Worm (Caenorhabditis elegans): ENCODE measurements around the gene srm-5.

Gene srm-5

DNA sequence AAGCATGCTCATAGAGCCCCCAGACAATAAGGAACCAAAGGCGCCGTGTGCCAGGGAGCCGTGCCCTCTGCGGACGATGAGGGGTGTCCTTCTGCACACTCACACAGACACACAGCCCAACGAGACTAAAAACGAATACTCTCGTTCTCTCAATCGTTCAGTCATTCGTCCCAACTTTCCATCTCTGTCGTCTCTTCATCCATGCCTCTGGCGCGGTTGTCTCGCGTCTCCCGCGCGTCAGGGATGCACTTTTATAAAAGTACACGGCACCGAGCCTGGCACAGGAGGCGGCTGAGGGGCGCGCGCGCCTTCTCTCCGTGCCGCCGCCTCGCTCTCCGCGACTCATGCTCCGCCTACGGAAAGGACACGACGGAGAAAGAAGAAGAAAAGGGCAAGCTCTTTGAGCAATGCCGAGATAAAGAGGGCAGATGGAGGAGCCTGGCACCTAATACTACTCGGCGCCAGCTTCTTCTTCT is 31.5 kb downstream of the srm-5 start (continued):
- no peak for TF ChIP-seq madf-8 (GFP tag; conservative IDR thresholded peaks at IDR 0.05)
- TF ChIP-seq aptf-3 (GFP tag; IDR thresholded peaks at IDR 0.05), result no peak
- TF ChIP-seq K12H6.12 (tag; optimal IDR thresholded peaks at IDR 0.05), result peak; percentile 48
- TF ChIP-seq lin-40 (tag; optimal IDR thresholded peaks at IDR 0.05), result peak; percentile 66
- no peak for TF ChIP-seq lsl-1 (GFP tag; optimal IDR thresholded peaks at IDR 0.05)
- TF ChIP-seq F52B5.7 (tag; optimal IDR thresholded peaks at IDR 0.05), result peak; percentile 31

DNA sequence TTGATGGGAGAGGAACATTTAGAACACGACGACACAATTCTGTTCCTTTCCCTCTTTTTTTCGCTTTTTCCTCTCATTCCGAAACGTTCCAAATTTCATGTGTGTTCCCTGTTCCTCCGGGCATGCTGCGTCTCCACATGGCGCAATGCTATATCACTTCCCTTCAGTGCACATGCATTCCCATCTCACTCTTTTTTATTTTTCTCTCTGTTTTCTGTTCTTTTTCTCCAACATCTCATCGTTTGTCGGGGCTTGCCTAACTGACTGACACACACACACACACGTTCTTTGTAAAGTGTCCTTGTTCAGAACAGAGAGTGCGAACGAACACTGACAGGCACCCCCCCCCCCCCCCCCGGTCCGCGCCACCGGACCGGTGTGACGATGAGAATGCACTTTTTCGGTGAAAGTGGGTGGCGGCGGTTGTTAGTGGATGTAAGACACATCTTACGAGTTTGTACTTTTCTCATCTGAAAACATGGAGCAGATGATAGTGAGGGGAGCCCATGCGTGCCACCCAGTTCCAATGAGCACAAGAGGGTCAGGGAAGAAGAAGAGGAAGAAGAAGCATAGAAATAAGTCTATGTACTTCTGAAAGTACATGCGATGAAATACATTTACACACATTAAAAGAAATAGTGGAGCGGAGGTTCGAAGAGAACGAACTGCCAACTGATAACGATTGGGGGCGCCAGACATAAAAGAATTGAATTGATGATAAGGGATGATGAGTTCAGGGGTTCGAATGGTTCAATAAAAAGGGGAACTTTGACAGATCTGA is 33.5 kb downstream of the srm-5 start:
- TF ChIP-seq K12H6.12 (tag; optimal IDR thresholded peaks at IDR 0.05) (peak; percentile 62), let-526 (GFP tag; IDR thresholded peaks at IDR 0.05) (no peak), hsf-1 (GFP tag; IDR thresholded peaks at IDR 0.05) (no peak), hlh-26 (GFP tag; conservative IDR thresholded peaks at IDR 0.05) (no peak), F33H1.4 (GFP tag; IDR thresholded peaks at IDR 0.05) (no peak), D2030.7 (GFP tag; IDR thresholded peaks at IDR 0.05) (no peak), mcd-1 (GFP tag; IDR thresholded peaks at IDR 0.05) (0 out of 2 replicates have a peak, but pooled peaks have one; percentile 26), egl-44 (GFP tag; IDR thresholded peaks at IDR 0.05) (no peak), nfya-2 (GFP tag; IDR thresholded peaks at IDR 0.05) (no peak), F49E8.2 (tag; optimal IDR thresholded peaks at IDR 0.05; ENCODE audit: insufficient read depth) (no peak), nhr-27 (tag; optimal IDR thresholded peaks at IDR 0.05) (no peak), nhr-179 (tag; optimal IDR thresholded peaks at IDR 0.05) (no peak), ama-1 (optimal IDR thresholded peaks at IDR 0.05) (no peak), ama-1 (GFP tag; optimal IDR thresholded peaks at IDR 0.05) (no peak), F23B12.7 (tag; optimal IDR thresholded peaks at IDR 0.05; ENCODE audit: insufficient read depth) (no peak), B0019.2 (GFP tag; conservative IDR thresholded peaks at IDR 0.05) (no peak), Y56A3A.18 (GFP tag; IDR thresholded peaks at IDR 0.05) (no peak), efl-1 (GFP tag; optimal IDR thresholded peaks at IDR 0.05) (no peak), dox-1 (GFP tag; IDR thresholded peaks at IDR 0.05) (peak; percentile 45; the same call in 1 of the 2 replicates), T26A5.8 (tag; optimal IDR thresholded peaks at IDR 0.05) (no peak), dpl-1 (GFP tag; optimal IDR thresholded peaks at IDR 0.05) (no peak), ceh-100 (GFP tag; IDR thresholded peaks at IDR 0.05) (no peak), attf-3 (GFP tag; conservative IDR thresholded peaks at IDR 0.05) (no peak), ceh-58 (GFP tag; IDR thresholded peaks at IDR 0.05) (no peak), egrh-3 (GFP tag; IDR thresholded peaks at IDR 0.05) (peak; percentile 78; the same call in 1 of the 2 replicates), somi-1 (GFP tag; optimal IDR thresholded peaks at IDR 0.05) (peak; percentile 50), nfyb-1 (GFP tag; IDR thresholded peaks at IDR 0.05) (no peak), lin-40 (tag; optimal IDR thresholded peaks at IDR 0.05) (peak; percentile 70), rcor-1 (GFP tag; IDR thresholded peaks at IDR 0.05) (no peak), ztf-3 (GFP tag; optimal IDR thresholded peaks at IDR 0.05) (no peak), snpc-4 (GFP tag; optimal IDR thresholded peaks at IDR 0.05) (no peak), snpc-4 (tag; optimal IDR thresholded peaks at IDR 0.05) (peak in 1 of 4 experiments; percentile 28), hmg-1.2 (GFP tag; IDR thresholded peaks at IDR 0.05) (peak; percentile 83), attf-5 (GFP tag; optimal IDR thresholded peaks at IDR 0.05) (no peak), zfh-2 (GFP tag; conservative IDR thresholded peaks at IDR 0.05) (peak; percentile 98), ceh-27 (GFP tag; optimal IDR thresholded peaks at IDR 0.05) (peak; percentile 55), ztf-18 (tag; optimal IDR thresholded peaks at IDR 0.05) (no peak), K11D2.4 (GFP tag; IDR thresholded peaks at IDR 0.05) (0 out of 2 replicates have a peak, but pooled peaks have one; percentile 30), lag-1 (GFP tag; IDR thresholded peaks at IDR 0.05) (no peak), ets-4 (GFP tag; optimal IDR thresholded peaks at IDR 0.05) (no peak), lin-35 (GFP tag; optimal IDR thresholded peaks at IDR 0.05) (peak in 1 of 3 experiments; percentile 40), chd-7 (tag; optimal IDR thresholded peaks at IDR 0.05) (peak; percentile 22)
